Fruit fly (Drosophila melanogaster): ENCODE data around the gene CG11345.

Gene CG11345

DNA sequence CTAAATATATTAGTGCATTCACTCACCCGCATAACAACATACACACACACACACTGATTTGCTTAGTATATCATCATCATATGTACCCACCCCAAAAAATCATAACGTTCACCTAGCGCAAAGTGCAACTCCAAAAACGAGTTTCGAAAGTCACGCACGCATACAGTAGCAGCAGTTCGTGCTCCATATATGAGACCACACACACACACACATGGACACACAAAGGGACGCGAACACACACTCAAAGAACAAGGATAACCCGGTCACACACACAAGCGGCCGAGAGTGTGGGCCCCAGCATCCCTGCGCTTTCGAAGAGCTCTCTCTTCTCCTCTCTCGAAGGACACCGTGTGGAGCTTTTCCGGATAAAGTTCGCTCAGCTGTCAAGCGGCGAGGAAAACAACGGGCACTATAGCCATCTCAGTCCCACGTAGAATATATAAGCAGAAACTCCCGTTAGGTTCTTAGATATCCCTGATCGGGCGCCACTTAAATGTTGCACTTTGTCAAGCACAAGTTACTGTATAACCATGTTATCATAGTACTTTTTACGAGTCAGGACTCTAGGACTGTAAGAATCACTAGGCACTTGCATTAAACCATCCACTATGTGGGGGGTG is 26.7 kb downstream of the CG11345 start:
- TF ChIP-seq D1 (tag; optimal IDR thresholded peaks at IDR 0.05), result no peak
- no peak for TF ChIP-seq CG8301 (tag; optimal IDR thresholded peaks at IDR 0.05)
- no peak for TF ChIP-seq CG17806 (tag; optimal IDR thresholded peaks at IDR 0.05)
- no peak for TF ChIP-seq Ets98B (GFP tag; IDR thresholded peaks at IDR 0.05)
- no peak for TF ChIP-seq CG13204 (GFP tag; optimal IDR thresholded peaks at IDR 0.05)
- no peak for TF ChIP-seq CG4496 (GFP tag; IDR thresholded peaks at IDR 0.05)

DNA sequence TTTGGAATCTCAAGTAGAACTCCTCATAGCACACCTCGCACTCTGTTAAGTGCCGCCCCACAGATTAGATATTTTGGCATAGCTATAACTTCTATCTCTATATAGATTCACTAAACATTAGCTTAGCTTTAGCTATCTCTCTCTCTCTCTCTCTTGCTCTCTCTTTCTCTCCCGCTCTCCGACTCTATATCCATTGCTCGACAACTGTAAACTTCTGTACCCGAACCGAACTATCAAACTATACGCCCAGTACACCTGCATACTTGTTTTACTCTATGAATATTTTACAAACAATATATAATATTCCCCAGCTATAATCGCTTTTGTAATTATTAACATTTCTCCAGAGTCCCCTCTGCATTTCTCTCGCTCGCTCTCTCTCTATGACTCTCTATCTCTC is 27.6 kb downstream of the CG11345 start:
- TF ChIP-seq CG17806 (tag; optimal IDR thresholded peaks at IDR 0.05) (no peak), CG12605 (GFP tag; IDR thresholded peaks at IDR 0.05) (no peak), CG9948 (tag; optimal IDR thresholded peaks at IDR 0.05) (no peak), Pif1A (GFP tag; optimal IDR thresholded peaks at IDR 0.05) (no peak), CG32121 (GFP tag; IDR thresholded peaks at IDR 0.05) (no peak), Pif1B (GFP tag; optimal IDR thresholded peaks at IDR 0.05) (no peak), CG15710 (tag; optimal IDR thresholded peaks at IDR 0.05) (no peak), Snoo (tag; optimal IDR thresholded peaks at IDR 0.05) (no peak), CG4496 (GFP tag; IDR thresholded peaks at IDR 0.05) (no peak), D1 (tag; optimal IDR thresholded peaks at IDR 0.05) (no peak), rn (GFP tag; IDR thresholded peaks at IDR 0.05) (no peak)

dm6 chr3L:4428918-4429546 is 28.9 kb downstream of the CG11345 start, which contains the start of gene nAChRbeta1:
Gene nAChRbeta1 (plus strand): TSS chr3L:4429349.
- no peak for TF ChIP-seq Pif1B (GFP tag; optimal IDR thresholded peaks at IDR 0.05)
- no peak for TF ChIP-seq D1 (tag; optimal IDR thresholded peaks at IDR 0.05)
- no peak for TF ChIP-seq rn (GFP tag; IDR thresholded peaks at IDR 0.05)
- no peak for TF ChIP-seq CG32121 (GFP tag; IDR thresholded peaks at IDR 0.05)
- TF ChIP-seq CG13204 (GFP tag; optimal IDR thresholded peaks at IDR 0.05), result no peak
- no peak for TF ChIP-seq Pif1A (GFP tag; optimal IDR thresholded peaks at IDR 0.05)
- no peak for TF ChIP-seq CG15710 (tag; optimal IDR thresholded peaks at IDR 0.05)
- no peak for TF ChIP-seq CG8159 (tag; optimal IDR thresholded peaks at IDR 0.05)
- TF ChIP-seq CG17806 (tag; optimal IDR thresholded peaks at IDR 0.05), result no peak
- no peak for TF ChIP-seq EcR (GFP tag; optimal IDR thresholded peaks at IDR 0.05)
- no peak for TF ChIP-seq CG9948 (tag; optimal IDR thresholded peaks at IDR 0.05)
- no peak for TF ChIP-seq fd96Ca (GFP tag; IDR thresholded peaks at IDR 0.05)
- no peak for TF ChIP-seq CG12605 (GFP tag; IDR thresholded peaks at IDR 0.05)
- TF ChIP-seq CG4496 (GFP tag; IDR thresholded peaks at IDR 0.05), result no peak
- TF ChIP-seq CG10348 (GFP tag; IDR thresholded peaks at IDR 0.05), result no peak
- TF ChIP-seq Snoo (tag; optimal IDR thresholded peaks at IDR 0.05), result no peak
- TF ChIP-seq CG8301 (tag; optimal IDR thresholded peaks at IDR 0.05), result no peak
- TF ChIP-seq Ets98B (GFP tag; IDR thresholded peaks at IDR 0.05), result no peak
- TF ChIP-seq CG34367 (tag; optimal IDR thresholded peaks at IDR 0.05), result no peak
- TF ChIP-seq gl (tag; optimal IDR thresholded peaks at IDR 0.05), result no peak

DNA sequence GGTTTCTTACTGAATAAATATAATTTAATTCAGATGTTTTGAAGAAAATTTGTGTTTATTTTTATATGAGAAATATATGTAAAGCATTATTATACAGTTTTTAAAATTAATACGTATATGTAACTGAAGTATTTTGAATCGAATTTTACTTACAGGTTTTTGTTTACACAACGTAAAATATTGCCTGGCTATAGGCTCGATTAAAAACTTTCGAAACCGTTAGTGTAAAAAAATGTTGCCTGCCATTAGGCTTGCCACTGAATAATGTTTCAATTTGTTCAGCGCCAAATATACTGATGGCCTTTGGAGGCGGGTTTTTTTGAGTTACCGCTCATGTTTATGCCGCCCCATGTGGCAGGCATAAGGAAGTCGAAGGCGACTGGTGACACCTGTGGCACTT is 31.4 kb downstream of the CG11345 start:
- TF ChIP-seq CG17806 (tag; optimal IDR thresholded peaks at IDR 0.05), result no peak
- TF ChIP-seq fd96Ca (GFP tag; IDR thresholded peaks at IDR 0.05), result no peak
- no peak for TF ChIP-seq CG12605 (GFP tag; IDR thresholded peaks at IDR 0.05)
- no peak for TF ChIP-seq EcR (GFP tag; optimal IDR thresholded peaks at IDR 0.05)
- no peak for TF ChIP-seq rn (GFP tag; IDR thresholded peaks at IDR 0.05)
- TF ChIP-seq CG32121 (GFP tag; IDR thresholded peaks at IDR 0.05), result no peak
- no peak for TF ChIP-seq D1 (tag; optimal IDR thresholded peaks at IDR 0.05)
- no peak for TF ChIP-seq CG4496 (GFP tag; IDR thresholded peaks at IDR 0.05)
- TF ChIP-seq Pif1B (GFP tag; optimal IDR thresholded peaks at IDR 0.05), result no peak
- no peak for TF ChIP-seq CG8301 (tag; optimal IDR thresholded peaks at IDR 0.05)
- no peak for TF ChIP-seq CG8159 (tag; optimal IDR thresholded peaks at IDR 0.05)
- no peak for TF ChIP-seq CG9948 (tag; optimal IDR thresholded peaks at IDR 0.05)
- no peak for TF ChIP-seq CG13204 (GFP tag; optimal IDR thresholded peaks at IDR 0.05)
- no peak for TF ChIP-seq gl (tag; optimal IDR thresholded peaks at IDR 0.05)
- no peak for TF ChIP-seq CG14655 (GFP tag; optimal IDR thresholded peaks at IDR 0.05)
- no peak for TF ChIP-seq Snoo (tag; optimal IDR thresholded peaks at IDR 0.05)
- no peak for TF ChIP-seq CG34367 (tag; optimal IDR thresholded peaks at IDR 0.05)

DNA sequence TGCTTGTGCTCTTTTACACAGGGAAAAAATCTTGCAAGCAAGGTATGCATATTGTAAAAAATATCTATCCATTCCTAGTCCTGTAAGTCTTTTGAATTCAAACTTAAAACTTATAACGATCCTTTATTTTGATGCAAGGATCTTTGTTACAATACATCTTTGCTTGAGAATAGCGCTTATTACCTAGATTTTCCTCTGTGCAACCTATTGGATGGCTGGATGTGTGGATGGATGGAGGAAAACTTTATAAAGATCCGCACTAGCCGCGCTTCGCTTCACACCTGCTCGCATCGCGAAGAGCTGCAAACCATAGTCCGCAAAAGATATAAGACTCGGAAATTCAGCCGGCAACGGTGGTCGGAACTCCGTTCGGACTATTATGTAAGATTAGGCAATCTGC is 36.6 kb downstream of the CG11345 start, which contains the start of gene CG15020:
TSS of gene CG15020 (plus strand) at position 301 of the 400 bp plus-strand sequence.
- 0 out of 3 replicates have a peak, but pooled peaks have one; percentile 10 for TF ChIP-seq CG4496 (GFP tag; IDR thresholded peaks at IDR 0.05)
- no peak for TF ChIP-seq gl (tag; optimal IDR thresholded peaks at IDR 0.05)
- no peak for TF ChIP-seq Ets98B (GFP tag; IDR thresholded peaks at IDR 0.05)
- TF ChIP-seq CG34367 (tag; optimal IDR thresholded peaks at IDR 0.05), result no peak
- no peak for TF ChIP-seq CG10348 (GFP tag; IDR thresholded peaks at IDR 0.05)
- TF ChIP-seq CG14655 (GFP tag; optimal IDR thresholded peaks at IDR 0.05), result peak; percentile 56
- TF ChIP-seq CG12605 (GFP tag; IDR thresholded peaks at IDR 0.05), result no peak

DNA sequence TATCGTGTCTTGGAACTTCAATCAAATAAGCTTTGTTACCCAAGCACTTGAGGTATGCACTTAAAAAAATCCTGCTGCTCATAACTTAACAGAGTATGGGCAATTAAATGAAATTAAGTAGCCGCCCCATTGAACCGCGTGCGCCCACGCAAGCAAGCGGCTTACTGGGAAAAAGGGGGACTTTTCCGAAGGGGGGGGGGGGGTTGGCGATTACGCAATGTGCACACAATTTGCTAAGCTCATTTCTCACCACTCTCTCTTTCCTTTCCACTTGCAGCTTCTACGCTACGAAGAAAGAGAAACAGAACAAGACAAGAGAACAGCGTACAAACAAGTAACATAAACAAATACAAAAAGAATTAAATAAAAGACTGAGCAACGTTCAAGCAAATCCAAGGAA is 40.4 kb downstream of the CG11345 start:
- peak; percentile 46; the same call in 1 of the 3 replicates for TF ChIP-seq fd96Ca (GFP tag; IDR thresholded peaks at IDR 0.05)
- no peak for TF ChIP-seq CG4496 (GFP tag; IDR thresholded peaks at IDR 0.05)
